Worm (Caenorhabditis elegans): ENCODE results near the gene Y46G5A.36.

DNA sequence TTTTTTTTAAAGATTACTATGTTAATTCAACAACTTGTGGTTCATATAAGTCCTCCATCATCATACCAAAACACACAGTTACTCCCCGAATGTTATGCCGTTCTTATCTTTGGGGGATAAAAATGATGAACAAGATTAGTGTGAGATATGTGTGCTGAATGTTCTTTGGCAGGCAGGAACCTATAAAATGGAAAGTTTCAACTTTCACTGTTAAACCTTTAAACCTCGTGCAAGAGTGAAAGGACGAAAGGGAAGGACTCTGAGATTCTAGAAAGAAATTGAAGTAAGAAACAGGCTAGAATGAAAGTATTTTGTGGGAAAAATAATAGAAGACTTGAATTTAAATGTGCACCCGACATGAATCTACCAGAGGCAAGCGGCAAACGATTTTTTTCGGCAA lies 3.5 kb upstream of the Y46G5A.36 start:
- no peak for TF ChIP-seq pag-3 (tag; optimal IDR thresholded peaks at IDR 0.05; ENCODE audit: borderline replicate concordance)
- no peak for TF ChIP-seq tbx-2 (tag; optimal IDR thresholded peaks at IDR 0.05)
